Fruit fly (Drosophila melanogaster): ENCODE results near the gene Spn28Dc.
A peak's percentile ranks its signal among the peaks of the same experiment; 100 is the strongest.

- TF ChIP-seq toe (GFP tag; optimal IDR thresholded peaks at IDR 0.05) (no peak), Crg-1 (GFP tag; optimal IDR thresholded peaks at IDR 0.05) (no peak), CG5204 (GFP tag; optimal IDR thresholded peaks at IDR 0.05) (no peak), CG12768 (GFP tag; optimal IDR thresholded peaks at IDR 0.05) (peak; percentile 1), pad (GFP tag; optimal IDR thresholded peaks at IDR 0.05) (no peak), kay (GFP tag; ENCODE audit: borderline replicate concordance) (no peak), ovo (GFP tag; optimal IDR thresholded peaks at IDR 0.05) (no peak), cnc (optimal IDR thresholded peaks at IDR 0.05) (no peak), cic (GFP tag; optimal IDR thresholded peaks at IDR 0.05) (no peak), CG33017 (tag; optimal IDR thresholded peaks at IDR 0.05) (no peak)
Observed at dm6 chr2L:7956310-7957067, 50.5 kb downstream of the Spn28Dc start.

Data from whole organism, adult.